Fruit fly (Drosophila melanogaster) whole organism, wandering third instar larva: ENCODE results near the gene CG34170.

Experiments
- Abd-B ChIP-seq: fragments of >200 bp; optimal IDR thresholded peaks from 2 replicates; lab custom pipeline; 2017; ENCODE audit warnings: missing biosample characterization, missing genetic modification characterization
- CG32264 ChIP-seq: fragments of 200-800 bp; sonication (Bioruptor generic); optimal IDR thresholded peaks from 2 replicates; lab custom pipeline; 2016; ENCODE audit warnings: missing biosample characterization, missing genetic modification characterization
- CG9705 ChIP-seq: fragments of 200-800 bp; sonication (Bioruptor generic); optimal IDR thresholded peaks from 2 replicates; lab custom pipeline; 2018; ENCODE audit warnings: missing biosample characterization, mild to moderate bottlenecking, missing genetic modification characterization
- CrebA ChIP-seq: fragments of 200-800 bp; sonication (Bioruptor generic); optimal IDR thresholded peaks from 2 replicates; lab custom pipeline; 2016; ENCODE audit warnings: missing biosample characterization, mild to moderate bottlenecking, missing genetic modification characterization, borderline replicate concordance
- Dfd ChIP-seq: fragments of >200 bp; optimal IDR thresholded peaks from 2 replicates; lab custom pipeline; 2017; ENCODE audit warnings: missing biosample characterization, missing genetic modification characterization
- Dif ChIP-seq: fragments of 200-275, 200-300 bp; sonication (Bioruptor generic); optimal IDR thresholded peaks from 2 replicates; lab custom pipeline; 2018; ENCODE audit warnings: missing biosample characterization, missing genetic modification characterization; ENCODE audit not compliant: partially characterized antibody
- GATAd ChIP-seq: sonication (Bioruptor generic); optimal IDR thresholded peaks from 2 replicates; lab custom pipeline; 2016; ENCODE audit warnings: missing biosample characterization, missing genetic modification characterization
- Hnf4 ChIP-seq: fragments of 200-800 bp; sonication (Bioruptor generic); optimal IDR thresholded peaks from 2 replicates; lab custom pipeline; 2016; ENCODE audit warnings: missing biosample characterization, mild to moderate bottlenecking, missing genetic modification characterization
- Hr78 ChIP-seq: fragments of >200 bp; optimal IDR thresholded peaks from 2 replicates; lab custom pipeline; 2017; ENCODE audit warnings: missing biosample characterization, missing genetic modification characterization
- Hr83 ChIP-seq: fragments of 200-300 bp; sonication (Bioruptor generic); optimal IDR thresholded peaks from 2 replicates; lab custom pipeline; 2016; ENCODE audit warnings: missing biosample characterization, mild to moderate bottlenecking, missing genetic modification characterization, moderate library complexity; ENCODE audit not compliant: poor library complexity, severe bottlenecking
- Mio ChIP-seq: sonication (Bioruptor generic); optimal IDR thresholded peaks from 2 replicates; lab custom pipeline; 2016; ENCODE audit warnings: missing biosample characterization, missing genetic modification characterization
- Myc ChIP-seq: fragments of >200 bp; optimal IDR thresholded peaks from 2 replicates; lab custom pipeline; 2017
- N ChIP-seq: fragments of >200 bp; optimal IDR thresholded peaks from 2 replicates; lab custom pipeline; 2018; ENCODE audit warnings: missing biosample characterization, missing external identifiers, missing genetic modification characterization
- OdsH ChIP-seq: fragments of 200-800 bp; sonication (Bioruptor generic); optimal IDR thresholded peaks from 2 replicates; lab custom pipeline; 2016; ENCODE audit warnings: missing biosample characterization, mild to moderate bottlenecking, missing genetic modification characterization
- Sp1 ChIP-seq: fragments of 200-800 bp; sonication (Bioruptor generic); optimal IDR thresholded peaks from 3 replicates; lab custom pipeline; 2019; ENCODE audit warnings: missing biosample characterization, mild to moderate bottlenecking, missing genetic modification characterization, moderate library complexity
- Vsx2 ChIP-seq: fragments of 200-300, 225-300 bp; sonication (Bioruptor generic); optimal IDR thresholded peaks from 2 replicates; lab custom pipeline; 2018; ENCODE audit warnings: missing biosample characterization, missing genetic modification characterization; ENCODE audit not compliant: partially characterized antibody
- br ChIP-seq: fragments of 200-800 bp; sonication (Bioruptor generic); optimal IDR thresholded peaks from 2 replicates; lab custom pipeline; 2016; ENCODE audit warnings: missing biosample characterization, missing genetic modification characterization
- brk ChIP-seq: fragments of 200-800 bp; sonication (Bioruptor generic); optimal IDR thresholded peaks from 2 replicates; lab custom pipeline; 2016; ENCODE audit warnings: missing biosample characterization, mild to moderate bottlenecking, missing genetic modification characterization
- dl ChIP-seq, 2 experiments: fragments of 175-275, 200-275 bp in 1 of 2; fragments of 200-275 bp in 1 of 2; sonication (Bioruptor generic); optimal IDR thresholded peaks; lab custom pipeline; 2018; ENCODE audit warnings: mild to moderate bottlenecking in 2 of 2, missing biosample characterization in 2 of 2, missing genetic modification characterization in 2 of 2, moderate library complexity in 2 of 2; ENCODE audit not compliant: partially characterized antibody in 2 of 2, insufficient read depth in 1 of 2
- dmrt93B ChIP-seq: fragments of 200-800 bp; sonication (Bioruptor generic); optimal IDR thresholded peaks from 2 replicates; lab custom pipeline; 2018; ENCODE audit warnings: missing biosample characterization, mild to moderate bottlenecking, missing genetic modification characterization
- dsf ChIP-seq: sonication (Bioruptor generic); optimal IDR thresholded peaks from 2 replicates; lab custom pipeline; 2016; ENCODE audit warnings: missing biosample characterization, missing genetic modification characterization, borderline replicate concordance
- fru ChIP-seq: fragments of 200-800 bp; sonication (Bioruptor generic); optimal IDR thresholded peaks from 3 replicates; lab custom pipeline; 2016; ENCODE audit warnings: missing biosample characterization, mild to moderate bottlenecking, missing genetic modification characterization
- h ChIP-seq: fragments of 200-800 bp; sonication (Bioruptor generic); optimal IDR thresholded peaks from 3 replicates; lab custom pipeline; 2016; ENCODE audit warnings: missing biosample characterization, mild to moderate bottlenecking, missing genetic modification characterization
- lola ChIP-seq: fragments of >200 bp; optimal IDR thresholded peaks from 2 replicates; lab custom pipeline; 2017; ENCODE audit warnings: missing biosample characterization, missing genetic modification characterization
- pan ChIP-seq: fragments of >200 bp; optimal IDR thresholded peaks from 2 replicates; lab custom pipeline; 2017
- rgr ChIP-seq: fragments of 200-800 bp; sonication (Bioruptor generic); optimal IDR thresholded peaks from 3 replicates; lab custom pipeline; 2016; ENCODE audit warnings: missing biosample characterization, mild to moderate bottlenecking, missing genetic modification characterization
- sage ChIP-seq: fragments of 200-800 bp; sonication (Bioruptor generic); optimal IDR thresholded peaks from 2 replicates; lab custom pipeline; 2016; ENCODE audit warnings: missing biosample characterization, mild to moderate bottlenecking, missing genetic modification characterization
- sv ChIP-seq: fragments of 200-800 bp; sonication (Bioruptor generic); optimal IDR thresholded peaks from 3 replicates; lab custom pipeline; 2016; ENCODE audit warnings: missing biosample characterization, missing genetic modification characterization
- usp ChIP-seq: fragments of >200 bp; optimal IDR thresholded peaks from 2 replicates; lab custom pipeline; 2017; ENCODE audit warnings: missing biosample characterization, missing genetic modification characterization
- woc ChIP-seq: sonication (Bioruptor generic); optimal IDR thresholded peaks from 2 replicates; lab custom pipeline; 2016; ENCODE audit warnings: missing biosample characterization, mild to moderate bottlenecking, missing genetic modification characterization

The CG34170 gene

DNA sequence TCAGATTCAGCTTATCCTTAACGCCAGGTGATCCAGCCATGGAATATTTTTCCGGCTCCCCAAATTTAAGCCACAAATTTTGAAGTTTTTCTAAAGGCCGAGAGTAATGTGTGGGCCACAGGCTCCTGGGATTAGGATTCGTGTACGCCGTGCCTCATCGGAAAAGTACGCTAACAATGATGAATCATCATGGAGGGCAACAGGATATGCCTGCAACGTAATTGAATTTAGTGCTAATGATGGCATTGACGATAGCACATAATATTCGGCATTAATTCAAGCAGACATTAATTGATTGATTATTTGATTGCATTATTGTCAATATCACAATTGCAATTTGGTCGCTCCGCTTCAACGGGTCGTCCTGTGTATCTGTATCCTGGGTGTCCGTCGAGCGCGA is at the start of gene CG34170:
TSS of gene CG34170 (minus strand) at position 101 of the 400 bp plus-strand sequence.
- TF ChIP-seq Vsx2 (GFP tag; lab: Kevin White, UChicago): no peak
- no peak for TF ChIP-seq GATAd (GFP tag; lab: Kevin White, UChicago)
- no peak for TF ChIP-seq Sp1 (GFP tag; lab: Kevin White, UChicago)
- TF ChIP-seq woc: no peak
- no peak for TF ChIP-seq Abd-B (GFP tag; lab: Kevin White, UChicago)
- no peak for TF ChIP-seq fru (GFP tag; lab: Kevin White, UChicago)
- TF ChIP-seq Hnf4 (GFP tag; lab: Kevin White, UChicago): no peak
- no peak for TF ChIP-seq Dfd (GFP tag; lab: Kevin White, UChicago)
- no peak for TF ChIP-seq OdsH (GFP tag; lab: Kevin White, UChicago)
- TF ChIP-seq CG32264: no peak
- no peak for TF ChIP-seq dsf
- TF ChIP-seq dmrt93B (GFP tag; lab: Kevin White, UChicago): no peak
- no peak for TF ChIP-seq Hr78 (GFP tag; lab: Kevin White, UChicago)
- no peak for TF ChIP-seq sage (GFP tag; lab: Kevin White, UChicago)
- no peak for TF ChIP-seq CrebA
- no peak for TF ChIP-seq Mio

DNA sequence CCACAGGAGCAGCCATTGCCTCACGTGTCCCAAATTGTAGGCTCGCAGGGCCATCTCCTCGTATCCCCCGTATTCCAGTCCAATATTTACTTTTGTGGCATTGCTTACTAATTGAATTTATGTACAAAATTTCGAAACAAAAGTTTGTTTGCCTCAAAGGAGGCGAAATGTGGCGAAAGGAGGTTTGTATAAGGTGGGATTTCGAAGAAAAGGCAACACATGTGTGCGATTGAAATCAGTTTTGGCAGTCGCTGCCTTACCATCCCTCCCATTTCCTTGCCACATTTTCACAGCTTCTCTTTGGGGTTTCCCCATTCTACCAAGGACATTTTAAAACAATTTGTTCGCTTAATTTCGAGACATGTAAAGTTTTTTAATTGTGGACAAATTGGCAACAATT is 9.0 kb upstream of the CG34170 start, which contains the start of gene CG45691:
TSS of gene CG45691 (minus strand) at position 101 of the 400 bp plus-strand sequence.
- no peak for TF ChIP-seq N (GFP tag; lab: Kevin White, UChicago)
- no peak for TF ChIP-seq brk
- no peak for TF ChIP-seq dsf
- TF ChIP-seq pan (lab: Kevin White, UChicago): no peak
- no peak for TF ChIP-seq Dif (GFP tag; lab: Kevin White, UChicago)
- no peak for TF ChIP-seq CrebA
- no peak for TF ChIP-seq Myc
- TF ChIP-seq dl (GFP tag; optimal IDR thresholded peaks at IDR 0.05; lab: Kevin White, UChicago; ENCODE audit: insufficient read depth in 1 of 2, partially characterized antibody in 2 of 2): no peak
- TF ChIP-seq sage (GFP tag; lab: Kevin White, UChicago): no peak
- no peak for TF ChIP-seq Hnf4 (GFP tag; lab: Kevin White, UChicago)
- TF ChIP-seq Mio: no peak
- no peak for TF ChIP-seq usp (GFP tag; lab: Kevin White, UChicago)

DNA sequence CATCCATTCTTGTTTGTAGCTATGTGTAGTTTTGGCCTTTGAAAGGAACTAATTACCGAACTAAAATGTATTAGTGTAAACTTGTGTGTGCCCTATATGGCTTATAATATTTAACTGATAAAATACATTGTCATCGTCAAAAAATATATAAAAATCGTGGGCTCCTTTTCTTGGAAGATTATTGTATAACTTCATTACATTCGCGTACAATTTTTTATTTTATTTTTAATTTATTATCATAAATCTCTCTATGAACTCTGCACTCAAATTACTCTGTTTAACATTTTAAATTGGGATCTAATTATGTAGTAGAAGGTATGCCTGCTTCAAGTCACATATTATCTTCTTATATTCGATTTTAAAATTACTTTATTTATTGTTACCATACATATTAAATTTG is 19.5 kb downstream of the CG34170 start, which contains the start of gene CG6380:
TSS of gene CG6380 (minus strand) at position 101 of the 400 bp plus-strand sequence.
- no peak for TF ChIP-seq CrebA
- no peak for TF ChIP-seq Hr83 (GFP tag; lab: Kevin White, UChicago)
- TF ChIP-seq h (GFP tag; lab: Kevin White, UChicago): no peak
- TF ChIP-seq CG32264: no peak
- TF ChIP-seq Hr78 (GFP tag; lab: Kevin White, UChicago): no peak
- no peak for TF ChIP-seq brk
- no peak for TF ChIP-seq N (GFP tag; lab: Kevin White, UChicago)
- TF ChIP-seq Sp1 (GFP tag; lab: Kevin White, UChicago): no peak
- no peak for TF ChIP-seq Hnf4 (GFP tag; lab: Kevin White, UChicago)
- TF ChIP-seq usp (GFP tag; lab: Kevin White, UChicago): no peak
- no peak for TF ChIP-seq sage (GFP tag; lab: Kevin White, UChicago)
- TF ChIP-seq pan (lab: Kevin White, UChicago): no peak
- no peak for TF ChIP-seq fru (GFP tag; lab: Kevin White, UChicago)

DNA sequence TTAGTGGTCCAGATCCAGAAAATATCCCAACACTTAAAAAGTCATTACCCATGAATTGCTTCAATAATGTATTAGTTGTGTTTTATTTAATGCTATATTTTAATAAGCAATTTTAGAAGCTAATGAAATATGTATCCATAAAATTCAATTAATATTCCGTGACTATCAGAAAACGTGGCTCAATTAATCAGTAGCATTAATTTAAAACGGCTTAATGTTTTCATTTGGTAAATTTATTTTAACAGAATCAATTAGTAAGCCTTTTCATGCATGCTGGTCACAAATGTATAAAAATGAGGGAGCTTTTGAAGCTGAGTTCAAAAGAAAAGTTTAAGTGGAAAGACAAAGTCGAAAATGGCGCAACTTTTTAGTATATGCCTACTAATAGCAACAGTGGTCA is 25.7 kb downstream of the CG34170 start, which contains the start of gene CG15140:
TSS of gene CG15140 (plus strand) at position 301 of the 400 bp plus-strand sequence.
- TF ChIP-seq rgr (GFP tag; lab: Kevin White, UChicago) (no peak), Sp1 (GFP tag; lab: Kevin White, UChicago) (no peak)

DNA sequence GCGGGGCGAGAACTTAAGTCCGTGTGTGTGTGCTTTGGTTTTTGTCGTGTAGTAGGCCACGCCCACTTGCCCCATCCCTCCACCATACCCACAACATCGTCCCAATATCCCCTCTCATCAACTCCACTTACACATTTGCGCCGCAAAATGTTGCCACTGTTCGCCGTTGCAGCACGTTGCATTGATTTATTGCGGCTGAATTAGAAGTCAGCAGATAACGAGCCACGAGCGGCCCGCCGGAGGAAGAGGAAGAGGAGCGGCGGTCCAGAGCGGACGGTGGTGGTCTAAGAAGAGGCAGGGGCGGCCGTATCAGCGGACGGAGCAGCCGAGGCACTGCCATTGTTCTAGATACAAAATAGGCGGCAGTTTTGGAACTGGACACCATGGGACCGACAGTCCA is 41.9 kb downstream of the CG34170 start:
- TF ChIP-seq br (GFP tag; lab: Kevin White, UChicago) (no peak), brk (no peak), Hr78 (GFP tag; lab: Kevin White, UChicago) (no peak), CrebA (no peak), CG9705 (GFP tag; lab: Kevin White, UChicago) (no peak), rgr (GFP tag; lab: Kevin White, UChicago) (no peak), dsf (no peak), dmrt93B (GFP tag; lab: Kevin White, UChicago) (no peak), dl (GFP tag; optimal IDR thresholded peaks at IDR 0.05; lab: Kevin White, UChicago; ENCODE audit: insufficient read depth in 1 of 2, partially characterized antibody in 2 of 2) (no peak), fru (GFP tag; lab: Kevin White, UChicago) (no peak), OdsH (GFP tag; lab: Kevin White, UChicago) (no peak), sv (GFP tag; lab: Kevin White, UChicago) (no peak), Vsx2 (GFP tag; lab: Kevin White, UChicago) (no peak), lola (GFP tag; lab: Kevin White, UChicago) (no peak), N (GFP tag; lab: Kevin White, UChicago) (no peak), Hnf4 (GFP tag; lab: Kevin White, UChicago) (no peak), usp (GFP tag; lab: Kevin White, UChicago) (no peak), CG32264 (no peak)
- TF ChIP-seq, all 38 proteins: peak for 0
